Worm (Caenorhabditis elegans): ENCODE data around the gene F34H10.4.

ce11 chrX:9697655-9698054 is 49.3 kb downstream of the F34H10.4 start:
- no peak for TF ChIP-seq flt-1 (GFP tag; IDR thresholded peaks at IDR 0.05)
- TF ChIP-seq ztf-29 (GFP tag; IDR thresholded peaks at IDR 0.05) = no peak
- TF ChIP-seq ztf-23 (GFP tag; IDR thresholded peaks at IDR 0.05) = no peak
